Worm (Caenorhabditis elegans): ENCODE results near the gene gst-8.

DNA sequence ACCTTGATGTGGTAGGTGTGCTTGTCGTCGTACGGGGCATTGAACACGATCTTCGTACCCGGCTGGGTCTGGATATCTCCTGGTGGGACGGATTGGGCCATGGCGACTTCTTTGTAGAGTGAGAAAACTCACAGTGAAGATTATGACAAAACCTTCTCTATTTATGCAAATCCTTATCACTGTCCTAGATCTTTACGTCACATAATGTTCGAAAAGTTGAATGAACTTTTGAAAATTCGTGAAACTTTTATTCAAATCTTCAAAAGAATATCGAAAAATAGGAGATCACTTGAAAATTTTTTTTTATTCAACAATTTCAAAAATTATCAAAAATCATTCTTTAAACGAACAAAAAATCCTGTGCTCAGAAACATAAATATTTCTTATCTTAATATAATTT, 9.1 kb downstream of the gst-8 start, which contains the start of gene msp-33:
- TF ChIP-seq mab-5 (tag; optimal IDR thresholded peaks at IDR 0.05) (no peak), snpc-4 (tag; optimal IDR thresholded peaks at IDR 0.05) (no peak), pha-4 (tag; optimal IDR thresholded peaks at IDR 0.05) (no peak), nhr-12 (tag; optimal IDR thresholded peaks at IDR 0.05) (no peak), elt-1 (tag; optimal IDR thresholded peaks at IDR 0.05; ENCODE audit: borderline replicate concordance, insufficient read depth) (no peak), unc-39 (tag; optimal IDR thresholded peaks at IDR 0.05) (no peak), ces-1 (GFP tag; optimal IDR thresholded peaks at IDR 0.05) (no peak)
